Fruit fly (Drosophila melanogaster) whole organism, embryonic: Measurements from ENCODE around the gene CG34149.

Experiments
- Adf1 ChIP-seq: fragments of 200-800 bp; sonication (Bioruptor generic); IDR thresholded peaks from 2 replicates; pipeline ENCODE4 v1.3.6; 2022; ENCODE audit warnings: missing biosample characterization, missing genetic modification characterization
- CG11093 ChIP-seq: fragments of 200-800 bp; sonication (Bioruptor generic); IDR thresholded peaks from 3 replicates; pipeline ENCODE4 v1.3.6; 2022; ENCODE audit warnings: missing biosample characterization, missing genetic modification characterization
- CG12155 ChIP-seq: fragments of 200-800 bp; sonication (Bioruptor generic); optimal IDR thresholded peaks from 3 replicates; lab custom pipeline; 2016; ENCODE audit warnings: missing biosample characterization, missing genetic modification characterization
- CG12391 ChIP-seq: fragments of 200-800 bp; sonication (Bioruptor generic); optimal IDR thresholded peaks from 3 replicates; lab custom pipeline; 2018; ENCODE audit warnings: missing biosample characterization, mild to moderate bottlenecking, missing genetic modification characterization, moderate library complexity
- CG13123 ChIP-seq: fragments of 200-800 bp; sonication (Bioruptor generic); optimal IDR thresholded peaks from 2 replicates; lab custom pipeline; 2016; ENCODE audit warnings: missing biosample characterization, missing genetic modification characterization
- CG14441 ChIP-seq: fragments of 200-800 bp; sonication (Bioruptor generic); IDR thresholded peaks from 2 replicates; pipeline ENCODE4 v1.3.6; 2022; ENCODE audit warnings: missing biosample characterization, missing genetic modification characterization
- CG14965 ChIP-seq: fragments of 200-800 bp; sonication (Bioruptor generic); optimal IDR thresholded peaks from 2 replicates; lab custom pipeline; 2016; ENCODE audit warnings: missing biosample characterization, missing genetic modification characterization, borderline replicate concordance
- CG17359 ChIP-seq: fragments of 200-800 bp; sonication (Bioruptor generic); optimal IDR thresholded peaks from 3 replicates; lab custom pipeline; 2018; ENCODE audit warnings: missing biosample characterization, mild to moderate bottlenecking, missing genetic modification characterization, moderate library complexity
- CG31388 ChIP-seq: fragments of 200-800 bp; sonication (Bioruptor generic); optimal IDR thresholded peaks from 2 replicates; lab custom pipeline; 2016; ENCODE audit warnings: missing biosample characterization, missing genetic modification characterization
- CG31441 ChIP-seq: fragments of 200-800 bp; sonication (Bioruptor generic); IDR thresholded peaks from 2 replicates; pipeline ENCODE4 v1.3.6; 2022; ENCODE audit warnings: missing biosample characterization, missing genetic modification characterization
- CG3163 ChIP-seq: fragments of 200-800 bp; sonication (Bioruptor generic); optimal IDR thresholded peaks from 3 replicates; lab custom pipeline; 2016; ENCODE audit warnings: missing biosample characterization, missing genetic modification characterization
- CG34224 ChIP-seq: fragments of 200-800 bp; sonication (Bioruptor generic); IDR thresholded peaks from 3 replicates; pipeline ENCODE4 v1.3.6; 2022; ENCODE audit warnings: missing biosample characterization, missing genetic modification characterization; ENCODE audit not compliant: partially characterized antibody
- CG3726 ChIP-seq: fragments of 200-800 bp; sonication (Bioruptor generic); IDR thresholded peaks from 3 replicates; pipeline ENCODE4, ENCODE4 v1.3.6; 2022; ENCODE audit warnings: missing biosample characterization, missing genetic modification characterization
- CG4328 ChIP-seq: fragments of 200-800 bp; sonication (Bioruptor generic); optimal IDR thresholded peaks from 3 replicates; lab custom pipeline; 2017; ENCODE audit warnings: missing biosample characterization, missing genetic modification reagents, missing genetic modification characterization
- CG4820 ChIP-seq: fragments of 200-800 bp; sonication (Bioruptor generic); optimal IDR thresholded peaks from 3 replicates; lab custom pipeline; 2016; ENCODE audit warnings: missing biosample characterization, missing genetic modification characterization
- CG4854 ChIP-seq: fragments of 200-800 bp; sonication (Bioruptor generic); optimal IDR thresholded peaks from 2 replicates; lab custom pipeline; 2016; ENCODE audit warnings: missing biosample characterization, missing genetic modification characterization, inconsistent platforms
- CG5180 ChIP-seq: fragments of 200-800 bp; sonication (Bioruptor generic); optimal IDR thresholded peaks from 3 replicates; lab custom pipeline; 2017; ENCODE audit warnings: missing biosample characterization, missing genetic modification characterization, mild to moderate bottlenecking, moderate library complexity, missing genetic modification reagents
- CG8281 ChIP-seq: fragments of 200-800 bp; sonication (Bioruptor generic); optimal IDR thresholded peaks from 2 replicates; lab custom pipeline; 2018; ENCODE audit warnings: missing biosample characterization, mild to moderate bottlenecking, missing genetic modification characterization, moderate library complexity
- CG9437 ChIP-seq: fragments of 200-800 bp; sonication (Bioruptor generic); optimal IDR thresholded peaks from 2 replicates; lab custom pipeline; 2018; ENCODE audit warnings: missing biosample characterization, mild to moderate bottlenecking, missing genetic modification characterization
- CTCF ChIP-seq: fragments of 200-800 bp; sonication (Bioruptor generic); optimal IDR thresholded peaks from 2 replicates; lab custom pipeline; 2017; ENCODE audit warnings: missing biosample characterization, mild to moderate bottlenecking, missing genetic modification characterization, moderate library complexity
- CkIIα-i1 ChIP-seq: fragments of 200-800 bp; sonication (Bioruptor generic); IDR thresholded peaks from 2 replicates; pipeline ENCODE4 v1.3.6; 2022; ENCODE audit warnings: missing biosample characterization, missing genetic modification characterization
- D19A ChIP-seq: fragments of 200-800 bp; optimal IDR thresholded peaks from 3 replicates; lab custom pipeline; 2019; ENCODE audit warnings: missing biosample characterization, mild to moderate bottlenecking, missing genetic modification characterization, moderate library complexity
- Dip2 ChIP-seq: fragments of 200-800 bp; sonication (Bioruptor generic); IDR thresholded peaks from 2 replicates; pipeline ENCODE4 v1.3.6; 2022; ENCODE audit warnings: missing biosample characterization, missing genetic modification characterization
- Dp ChIP-seq: fragments of 200-800 bp; sonication (Bioruptor generic); optimal IDR thresholded peaks from 2 replicates; lab custom pipeline; 2018; ENCODE audit warnings: missing biosample characterization, mild to moderate bottlenecking, missing genetic modification characterization, moderate library complexity
- E2f2 ChIP-seq: fragments of 200-800 bp; sonication (Bioruptor generic); IDR thresholded peaks from 2 replicates; pipeline ENCODE4 v1.3.6; 2022; ENCODE audit warnings: missing biosample characterization, missing genetic modification characterization
- Fer3 ChIP-seq: fragments of 200-800 bp; sonication (Bioruptor generic); optimal IDR thresholded peaks from 2 replicates; lab custom pipeline; 2018; ENCODE audit warnings: missing biosample characterization, mild to moderate bottlenecking, missing genetic modification characterization, moderate library complexity
- HLHmδ ChIP-seq: fragments of 200-800 bp; sonication (Bioruptor generic); optimal IDR thresholded peaks from 2 replicates; lab custom pipeline; 2018; ENCODE audit warnings: missing biosample characterization, mild to moderate bottlenecking, missing genetic modification characterization, moderate library complexity
- HmgZ ChIP-seq: fragments of 200-800 bp; sonication (Bioruptor generic); optimal IDR thresholded peaks from 2 replicates; lab custom pipeline; 2018; ENCODE audit warnings: missing biosample characterization, mild to moderate bottlenecking, missing genetic modification characterization
- Nf-YC ChIP-seq: fragments of 200-800 bp; optimal IDR thresholded peaks from 3 replicates; lab custom pipeline; 2019; ENCODE audit warnings: missing biosample characterization, mild to moderate bottlenecking, missing genetic modification characterization, moderate library complexity
- Ptx1 ChIP-seq: fragments of 200-800 bp; sonication (Bioruptor generic); IDR thresholded peaks from 2 replicates; pipeline ENCODE4 v1.3.6; 2022; ENCODE audit warnings: missing biosample characterization, missing genetic modification characterization
- Scr ChIP-seq: fragments of 200-800 bp; sonication (Bioruptor generic); IDR thresholded peaks from 2 replicates; pipeline ENCODE4 v1.3.6; 2022; ENCODE audit warnings: missing biosample characterization, missing genetic modification characterization; ENCODE audit not compliant: partially characterized antibody
- Sox102F ChIP-seq: fragments of 200-800 bp; sonication (Bioruptor generic); optimal IDR thresholded peaks from 2 replicates; lab custom pipeline; 2018; ENCODE audit warnings: missing biosample characterization, mild to moderate bottlenecking, missing genetic modification characterization, moderate library complexity
- Spps ChIP-seq: fragments of 200-800 bp; sonication (Bioruptor generic); optimal IDR thresholded peaks from 2 replicates; lab custom pipeline; 2018; ENCODE audit warnings: missing biosample characterization, mild to moderate bottlenecking, missing genetic modification characterization
- Ssrp ChIP-seq: fragments of 200-800 bp; sonication (Bioruptor generic); optimal IDR thresholded peaks from 2 replicates; lab custom pipeline; 2018; ENCODE audit warnings: missing biosample characterization, mild to moderate bottlenecking, missing genetic modification characterization, moderate library complexity
- TFAM ChIP-seq: fragments of 200-800 bp; sonication (Bioruptor generic); optimal IDR thresholded peaks from 2 replicates; lab custom pipeline; 2017; ENCODE audit warnings: missing biosample characterization, missing genetic modification characterization, inconsistent platforms
- ab ChIP-seq: fragments of 200-800 bp; sonication (Bioruptor generic); optimal IDR thresholded peaks from 2 replicates; lab custom pipeline; 2016; ENCODE audit warnings: missing biosample characterization, missing genetic modification characterization
- ara ChIP-seq: fragments of 200-800 bp; sonication (Bioruptor generic); IDR thresholded peaks from 2 replicates; pipeline ENCODE4 v1.3.6; 2022; ENCODE audit warnings: missing biosample characterization, missing genetic modification characterization
- br ChIP-seq: fragments of >200 bp; optimal IDR thresholded peaks from 2 replicates; lab custom pipeline; 2017
- dm ChIP-seq: fragments of 200-800 bp; sonication (Bioruptor generic); optimal IDR thresholded peaks from 3 replicates; lab custom pipeline; 2016; ENCODE audit warnings: missing biosample characterization, missing genetic modification characterization
- emc ChIP-seq: fragments of 200-800 bp; sonication (Bioruptor generic); optimal IDR thresholded peaks from 2 replicates; lab custom pipeline; 2016; ENCODE audit warnings: missing biosample characterization, missing genetic modification characterization
- fu2 ChIP-seq: fragments of 200-800 bp; sonication (Bioruptor generic); optimal IDR thresholded peaks from 2 replicates; lab custom pipeline; 2016; ENCODE audit warnings: missing biosample characterization, missing genetic modification characterization
- lmd ChIP-seq: fragments of 200-800 bp; sonication (Bioruptor generic); IDR thresholded peaks from 2 replicates; pipeline ENCODE4 v1.3.6; 2022; ENCODE audit warnings: missing biosample characterization, missing genetic modification characterization
- p53 ChIP-seq: fragments of 200-800 bp; sonication (Bioruptor generic); optimal IDR thresholded peaks from 2 replicates; lab custom pipeline; 2016; ENCODE audit warnings: missing biosample characterization, missing genetic modification characterization
- pfk ChIP-seq: fragments of 200-800 bp; sonication (Bioruptor generic); optimal IDR thresholded peaks from 2 replicates; lab custom pipeline; 2018; ENCODE audit warnings: missing biosample characterization, mild to moderate bottlenecking, missing genetic modification characterization, moderate library complexity
- pita ChIP-seq: fragments of 200-800 bp; sonication (Bioruptor generic); optimal IDR thresholded peaks from 2 replicates; lab custom pipeline; 2017; ENCODE audit warnings: missing biosample characterization, mild to moderate bottlenecking, missing genetic modification characterization
- row ChIP-seq: fragments of 200-800 bp; sonication (Bioruptor generic); IDR thresholded peaks from 3 replicates; pipeline ENCODE4 v1.3.6; 2022; ENCODE audit warnings: missing biosample characterization, missing genetic modification characterization
- sim ChIP-seq: fragments of 200-800 bp; sonication (Bioruptor generic); IDR thresholded peaks from 2 replicates; pipeline ENCODE4 v1.3.6; 2022; ENCODE audit warnings: missing biosample characterization, missing genetic modification characterization
- sr ChIP-seq: fragments of 200-800 bp; sonication (Bioruptor generic); IDR thresholded peaks from 3 replicates; pipeline ENCODE4 v1.3.6; 2022; ENCODE audit warnings: missing biosample characterization, missing genetic modification characterization
- tll ChIP-seq, 2 experiments: fragments of 200-800 bp in 1 of 2; fragments of >200 bp in 1 of 2; sonication (Bioruptor generic) in 1 of 2; optimal IDR thresholded peaks; 2 replicates each; lab custom pipeline; 2017 to 2019; ENCODE audit warnings: missing biosample characterization in 2 of 2, missing genetic modification characterization in 2 of 2, mild to moderate bottlenecking in 1 of 2, moderate library complexity in 1 of 2
- zfh2 ChIP-seq: fragments of 200-800 bp; sonication (Bioruptor generic); optimal IDR thresholded peaks from 2 replicates; lab custom pipeline; 2016; ENCODE audit warnings: missing biosample characterization, missing genetic modification characterization

The CG34149 gene

dm6 chr3R:22362218-22362907 lies 17.6 kb upstream of the CG34149 start, which contains the start of the genes JMJD6, CG7071 and Muted (continued):
- TF ChIP-seq CG14965 (GFP tag; lab: Kevin White, UChicago) (no peak), CG11093 (peak; percentile 85; the same call in 1 of the 3 replicates), Scr (GFP tag; lab: Robert Waterston, UW) (peak; percentile 89), Fer3 (tag; lab: Kevin White, UChicago) (peak; percentile 93), Ssrp (peak; percentile 88), CG12391 (tag; lab: Kevin White, UChicago) (peak; percentile 97), CG8281 (tag; lab: Kevin White, UChicago) (peak; percentile 63), zfh2 (GFP tag; lab: Kevin White, UChicago) (peak; percentile 95), Sox102F (GFP tag; lab: Kevin White, UChicago) (peak; percentile 91), Dip2 (GFP tag; lab: Robert Waterston, UW) (peak; percentile 40; the same call in 1 of the 2 replicates), lmd (GFP tag; lab: Robert Waterston, UW) (peak; percentile 91), CG17359 (tag; lab: Kevin White, UChicago) (peak; percentile 90), br (no peak), E2f2 (GFP tag; lab: Robert Waterston, UW) (peak; percentile 79), HLHmδ (GFP tag; lab: Kevin White, UChicago) (no peak), CG3163 (GFP tag; lab: Kevin White, UChicago) (peak; percentile 33), dm (GFP tag; lab: Kevin White, UChicago) (peak; percentile 84), fu2 (GFP tag; lab: Kevin White, UChicago) (peak; percentile 85), CG31441 (GFP tag; lab: Robert Waterston, UW) (peak; percentile 87), CG4328 (GFP tag; lab: Kevin White, UChicago) (peak; percentile 93), CG4820 (peak; percentile 86), Dp (GFP tag; lab: Kevin White, UChicago) (peak; percentile 52), CG34224 (GFP tag; lab: Robert Waterston, UW) (peak; percentile 90), tll (GFP tag; optimal IDR thresholded peaks at IDR 0.05; lab: Kevin White, UChicago) (peak in 1 of 2 experiments; percentile 11), p53 (GFP tag; lab: Kevin White, UChicago) (peak; percentile 19), CG4854 (peak; percentile 92), Adf1 (GFP tag; lab: Robert Waterston, UW) (peak; percentile 69), sr (GFP tag; lab: Robert Waterston, UW) (peak; percentile 55; the same call in 1 of the 3 replicates), sim (peak; percentile 68; the same call in 1 of the 2 replicates), emc (GFP tag; lab: Kevin White, UChicago) (peak; percentile 64), CkIIα-i1 (GFP tag; lab: Robert Waterston, UW) (no peak), CG31388 (GFP tag; lab: Kevin White, UChicago) (peak; percentile 75), CG12155 (GFP tag; lab: Kevin White, UChicago) (peak; percentile 93), pfk (GFP tag; lab: Kevin White, UChicago) (peak; percentile 97), ab (peak; percentile 70), D19A (tag; lab: Kevin White, UChicago) (peak; percentile 70), HmgZ (tag; lab: Kevin White, UChicago) (peak; percentile 93), CG9437 (GFP tag; lab: Kevin White, UChicago) (peak; percentile 79), CTCF (GFP tag; lab: Kevin White, UChicago) (peak; percentile 18), Nf-YC (peak; percentile 78), row (GFP tag; lab: Robert Waterston, UW) (peak; percentile 98), pita (GFP tag; lab: Kevin White, UChicago) (no peak), CG3726 (peak; percentile 84; the same call in 2 of the 3 replicates), CG13123 (GFP tag; lab: Kevin White, UChicago) (peak; percentile 89), CG5180 (peak; percentile 66), ara (GFP tag; lab: Robert Waterston, UW) (peak; percentile 86), Spps (tag; lab: Kevin White, UChicago) (peak; percentile 79), TFAM (no peak), Ptx1 (GFP tag; lab: Robert Waterston, UW) (peak; percentile 93), CG14441 (GFP tag; lab: Robert Waterston, UW) (peak; percentile 92)
